Fruit fly (Drosophila melanogaster) whole organism, embryonic: ENCODE data around the gene CG7601.
A peak's percentile ranks its signal among the peaks of the same experiment; 100 is the strongest.

Experiments
- Atf3 ChIP-seq: fragments of 200-800 bp; sonication (Bioruptor generic); optimal IDR thresholded peaks from 3 replicates; lab custom pipeline; 2016; ENCODE audit warnings: missing biosample characterization, missing genetic modification characterization
- B-H1 ChIP-seq: fragments of 200-800 bp; sonication (Bioruptor generic); IDR thresholded peaks from 3 replicates; pipeline ENCODE4 v1.3.6; 2022; ENCODE audit warnings: missing biosample characterization, missing genetic modification characterization
- Bgb ChIP-seq: fragments of 200-800 bp; sonication (Bioruptor generic); IDR thresholded peaks from 2 replicates; pipeline ENCODE4 v1.3.6; 2022; ENCODE audit warnings: missing biosample characterization, missing genetic modification characterization; ENCODE audit not compliant: partially characterized antibody
- BtbVII ChIP-seq: fragments of 200-800 bp; sonication (Bioruptor generic); optimal IDR thresholded peaks from 3 replicates; lab custom pipeline; 2017; ENCODE audit warnings: missing biosample characterization, mild to moderate bottlenecking, missing genetic modification characterization
- C15 ChIP-seq: fragments of 200-800 bp; sonication (Bioruptor generic); IDR thresholded peaks from 3 replicates; pipeline ENCODE4 v1.3.6; 2022; ENCODE audit warnings: missing biosample characterization, missing genetic modification characterization
- CG1024 ChIP-seq: fragments of 200-800 bp; sonication (Bioruptor generic); IDR thresholded peaks from 2 replicates; pipeline ENCODE4 v1.3.6; 2022; ENCODE audit warnings: missing biosample characterization, missing genetic modification characterization
- CG10267 ChIP-seq: fragments of 200-800 bp; sonication (Bioruptor generic); optimal IDR thresholded peaks from 2 replicates; lab custom pipeline; 2018; ENCODE audit warnings: missing biosample characterization, mild to moderate bottlenecking, missing genetic modification characterization, moderate library complexity
- CG10366 ChIP-seq: fragments of 200-800 bp; sonication (Bioruptor generic); IDR thresholded peaks from 2 replicates; pipeline ENCODE4 v1.3.6; 2022; ENCODE audit warnings: missing biosample characterization, missing genetic modification characterization
- CG11093 ChIP-seq: fragments of 200-800 bp; sonication (Bioruptor generic); IDR thresholded peaks from 3 replicates; pipeline ENCODE4 v1.3.6; 2022; ENCODE audit warnings: missing biosample characterization, missing genetic modification characterization
- CG11696 ChIP-seq: fragments of 200-800 bp; sonication (Bioruptor generic); IDR thresholded peaks from 2 replicates; pipeline ENCODE4 v1.3.6; 2022; ENCODE audit warnings: missing biosample characterization, missing genetic modification characterization
- CG12219 ChIP-seq: fragments of 200-800 bp; sonication (Bioruptor generic); optimal IDR thresholded peaks from 3 replicates; lab custom pipeline; 2018; ENCODE audit warnings: missing biosample characterization, mild to moderate bottlenecking, missing genetic modification characterization
- CG16863 ChIP-seq: fragments of 200-800 bp; sonication (Bioruptor generic); optimal IDR thresholded peaks from 3 replicates; lab custom pipeline; 2016; ENCODE audit warnings: missing biosample characterization, missing genetic modification characterization
- CG17802 ChIP-seq: fragments of 200-800 bp; sonication (Bioruptor generic); optimal IDR thresholded peaks from 2 replicates; lab custom pipeline; 2018; ENCODE audit warnings: missing biosample characterization, mild to moderate bottlenecking, missing genetic modification characterization, moderate library complexity
- CG18476 ChIP-seq: fragments of 200-800 bp; sonication (Bioruptor generic); optimal IDR thresholded peaks from 2 replicates; lab custom pipeline; 2016; ENCODE audit warnings: missing biosample characterization, mild to moderate bottlenecking, missing genetic modification characterization
- CG3163 ChIP-seq: fragments of 200-800 bp; sonication (Bioruptor generic); optimal IDR thresholded peaks from 3 replicates; lab custom pipeline; 2016; ENCODE audit warnings: missing biosample characterization, missing genetic modification characterization
- CG6683 ChIP-seq: fragments of 200-800 bp; sonication (Bioruptor generic); optimal IDR thresholded peaks from 2 replicates; lab custom pipeline; 2017; ENCODE audit warnings: missing biosample characterization, mild to moderate bottlenecking, missing genetic modification characterization, missing genetic modification reagents
- CG7357 ChIP-seq: fragments of 200-800 bp; sonication (Bioruptor generic); IDR thresholded peaks from 3 replicates; pipeline ENCODE4 v1.3.6; 2022; ENCODE audit warnings: missing biosample characterization, missing genetic modification characterization
- CG8089 ChIP-seq: fragments of 200-800 bp; sonication (Bioruptor generic); optimal IDR thresholded peaks from 3 replicates; lab custom pipeline; 2016; ENCODE audit warnings: missing biosample characterization, missing genetic modification characterization
- CG8281 ChIP-seq: fragments of 200-800 bp; sonication (Bioruptor generic); optimal IDR thresholded peaks from 2 replicates; lab custom pipeline; 2018; ENCODE audit warnings: missing biosample characterization, mild to moderate bottlenecking, missing genetic modification characterization, moderate library complexity
- CG9609 ChIP-seq: fragments of 200-800 bp; sonication (Bioruptor generic); optimal IDR thresholded peaks from 3 replicates; lab custom pipeline; 2016; ENCODE audit warnings: missing biosample characterization, missing genetic modification characterization
- CG9727 ChIP-seq: fragments of 200-800 bp; sonication (Bioruptor generic); optimal IDR thresholded peaks from 3 replicates; lab custom pipeline; 2017; ENCODE audit warnings: missing biosample characterization, mild to moderate bottlenecking, missing genetic modification characterization
- CG9932 ChIP-seq: fragments of 200-800 bp; sonication (Bioruptor generic); IDR thresholded peaks from 2 replicates; pipeline ENCODE4 v1.3.6; 2022; ENCODE audit warnings: missing biosample characterization, missing genetic modification characterization
- CTCF ChIP-seq: fragments of 200-800 bp; sonication (Bioruptor generic); optimal IDR thresholded peaks from 2 replicates; lab custom pipeline; 2017; ENCODE audit warnings: missing biosample characterization, mild to moderate bottlenecking, missing genetic modification characterization, moderate library complexity
- Dip2 ChIP-seq: fragments of 200-800 bp; sonication (Bioruptor generic); IDR thresholded peaks from 2 replicates; pipeline ENCODE4 v1.3.6; 2022; ENCODE audit warnings: missing biosample characterization, missing genetic modification characterization
- Meics ChIP-seq: fragments of 200-800 bp; sonication (Bioruptor generic); optimal IDR thresholded peaks from 2 replicates; lab custom pipeline; 2017; ENCODE audit warnings: missing biosample characterization, mild to moderate bottlenecking, missing genetic modification characterization
- NK7.1 ChIP-seq: fragments of 200-800 bp; sonication (Bioruptor generic); optimal IDR thresholded peaks from 3 replicates; lab custom pipeline; 2016; ENCODE audit warnings: missing biosample characterization, missing genetic modification characterization
- Nf-YA ChIP-seq: fragments of 200-800 bp; sonication (Bioruptor generic); IDR thresholded peaks from 2 replicates; pipeline ENCODE4 v1.3.6; 2022; ENCODE audit warnings: missing biosample characterization, missing genetic modification characterization
- Opbp ChIP-seq: fragments of 200-800 bp; sonication (Bioruptor generic); IDR thresholded peaks from 3 replicates; pipeline ENCODE4 v1.3.6; 2022; ENCODE audit warnings: missing biosample characterization, missing genetic modification characterization; ENCODE audit not compliant: partially characterized antibody
- Sox102F ChIP-seq: fragments of 200-800 bp; sonication (Bioruptor generic); optimal IDR thresholded peaks from 2 replicates; lab custom pipeline; 2018; ENCODE audit warnings: missing biosample characterization, mild to moderate bottlenecking, missing genetic modification characterization, moderate library complexity
- Stat92E ChIP-seq, 3 experiments: fragments of >200 bp in 2 of 3; fragments of 200-800 bp in 1 of 3; sonication (Bioruptor generic) in 1 of 3; optimal IDR thresholded peaks; 2 replicates each; lab custom pipeline; 2017 to 2019; ENCODE audit warnings: missing biosample characterization in 3 of 3, missing genetic modification characterization in 3 of 3, mild to moderate bottlenecking in 1 of 3, moderate library complexity in 1 of 3
- TFAM ChIP-seq: fragments of 200-800 bp; sonication (Bioruptor generic); optimal IDR thresholded peaks from 2 replicates; lab custom pipeline; 2017; ENCODE audit warnings: missing biosample characterization, missing genetic modification characterization, inconsistent platforms
- abd-A ChIP-seq: fragments of 200-800 bp; sonication (Bioruptor generic); optimal IDR thresholded peaks from 3 replicates; lab custom pipeline; 2019; ENCODE audit warnings: missing biosample characterization, mild to moderate bottlenecking, missing genetic modification characterization, moderate library complexity
- amos ChIP-seq: fragments of 200-800 bp; sonication (Bioruptor generic); IDR thresholded peaks from 2 replicates; pipeline ENCODE4 v1.3.6; 2022; ENCODE audit warnings: missing biosample characterization, missing genetic modification characterization; ENCODE audit not compliant: partially characterized antibody
- aop ChIP-seq: fragments of 200-800 bp; sonication (Bioruptor generic); IDR thresholded peaks from 2 replicates; pipeline ENCODE4 v1.3.6; 2022; ENCODE audit warnings: missing biosample characterization, missing genetic modification characterization
- bcd ChIP-seq: fragments of 200-800 bp; sonication (Bioruptor generic); optimal IDR thresholded peaks from 2 replicates; lab custom pipeline; 2017; ENCODE audit warnings: missing biosample characterization, mild to moderate bottlenecking, missing genetic modification characterization
- croc ChIP-seq: fragments of 200-800 bp; sonication (Bioruptor generic); conservative IDR thresholded peaks from 3 replicates; pipeline ENCODE4 v1.3.6; 2022; ENCODE audit warnings: missing biosample characterization, missing genetic modification characterization
- crol ChIP-seq: fragments of 200-800 bp; sonication (Bioruptor generic); IDR thresholded peaks from 2 replicates; pipeline ENCODE4 v1.3.6; 2022; ENCODE audit warnings: missing biosample characterization, missing genetic modification characterization
- dati ChIP-seq: fragments of 200-800 bp; sonication (Bioruptor generic); IDR thresholded peaks from 2 replicates; pipeline ENCODE4 v1.3.6; 2022; ENCODE audit warnings: missing biosample characterization, missing genetic modification characterization
- dimm ChIP-seq: fragments of 200-800 bp; sonication (Bioruptor generic); IDR thresholded peaks from 2 replicates; pipeline ENCODE4 v1.3.6; 2022; ENCODE audit warnings: missing biosample characterization, missing genetic modification characterization
- eve ChIP-seq, 2 experiments: fragments of >200 bp; optimal IDR thresholded peaks; 2 replicates each; lab custom pipeline; 2017; ENCODE audit warnings: missing biosample characterization in 2 of 2, missing genetic modification characterization in 2 of 2
- fd3F ChIP-seq: fragments of 200-800 bp; sonication (Bioruptor generic); optimal IDR thresholded peaks from 2 replicates; lab custom pipeline; 2018; ENCODE audit warnings: missing biosample characterization, mild to moderate bottlenecking, missing genetic modification characterization, moderate library complexity
- hb ChIP-seq: fragments of 200-800 bp; sonication (Bioruptor generic); IDR thresholded peaks from 3 replicates; pipeline ENCODE4 v1.3.6; 2022; ENCODE audit warnings: missing biosample characterization, missing genetic modification characterization; ENCODE audit not compliant: partially characterized antibody
- lab ChIP-seq: fragments of 200-800 bp; sonication (Bioruptor generic); optimal IDR thresholded peaks from 3 replicates; lab custom pipeline; 2017; ENCODE audit warnings: missing biosample characterization, missing genetic modification characterization, mild to moderate bottlenecking, moderate library complexity, missing genetic modification reagents
- lov ChIP-seq, 2 experiments: fragments of 200-800 bp in 1 of 2; fragments of >200 bp in 1 of 2; sonication (Bioruptor generic) in 1 of 2; IDR thresholded peaks in 1 of 2; optimal IDR thresholded peaks in 1 of 2; 2 replicates in 1 of 2; 3 replicates in 1 of 2; pipeline versions ENCODE4 v1.3.6 to Lab custom; 2017 to 2022; ENCODE audit warnings: missing biosample characterization in 1 of 2, missing genetic modification characterization in 1 of 2
- nerfin-1 ChIP-seq: fragments of 200-800 bp; sonication (Bioruptor generic); optimal IDR thresholded peaks from 3 replicates; lab custom pipeline; 2019; ENCODE audit warnings: missing biosample characterization, mild to moderate bottlenecking, missing genetic modification characterization, moderate library complexity
- psq ChIP-seq: fragments of 200-800 bp; sonication (Bioruptor generic); optimal IDR thresholded peaks from 2 replicates; lab custom pipeline; 2017; ENCODE audit warnings: missing biosample characterization, missing genetic modification characterization
- rib ChIP-seq: fragments of 200-800 bp; sonication (Bioruptor generic); IDR thresholded peaks from 2 replicates; pipeline ENCODE4 v1.3.6; 2022; ENCODE audit warnings: missing biosample characterization, missing genetic modification characterization
- sisA ChIP-seq: fragments of 200-800 bp; sonication (Bioruptor generic); IDR thresholded peaks from 2 replicates; pipeline ENCODE4 v1.3.6; 2022; ENCODE audit warnings: missing biosample characterization, missing genetic modification characterization
- sna ChIP-seq: fragments of 200-800 bp; sonication (Bioruptor generic); IDR thresholded peaks from 2 replicates; pipeline ENCODE4 v1.3.6; 2022; ENCODE audit warnings: missing biosample characterization, missing genetic modification characterization; ENCODE audit not compliant: partially characterized antibody
- ttk ChIP-seq: fragments of 200-800 bp; sonication (Bioruptor generic); IDR thresholded peaks from 2 replicates; pipeline ENCODE4 v2.1.2; 2022; ENCODE audit warnings: missing biosample characterization, missing genetic modification characterization
- zen ChIP-seq: fragments of 200-800 bp; sonication (Bioruptor generic); optimal IDR thresholded peaks from 3 replicates; lab custom pipeline; 2018; ENCODE audit warnings: missing biosample characterization, mild to moderate bottlenecking, missing genetic modification characterization, moderate library complexity

CG7601 gene

dm6 chr3R:29771645-29772089 lies 35.1 kb upstream of the CG7601 start (continued):
- TF ChIP-seq bcd (GFP tag; lab: Kevin White, UChicago) (no peak), CG9932 (GFP tag; lab: Robert Waterston, UW) (no peak), zen (no peak), CG3163 (GFP tag; lab: Kevin White, UChicago) (peak; percentile 45), NK7.1 (GFP tag; lab: Kevin White, UChicago) (no peak), Dip2 (no peak), psq (GFP tag; lab: Kevin White, UChicago) (no peak), crol (peak; percentile 96), dati (GFP tag; lab: Robert Waterston, UW) (no peak), abd-A (tag; lab: Kevin White, UChicago) (peak; percentile 92), amos (GFP tag; lab: Robert Waterston, UW) (peak; percentile 69; the same call in 1 of the 2 replicates), hb (GFP tag; lab: Robert Waterston, UW) (no peak), Meics (GFP tag; lab: Kevin White, UChicago) (no peak), BtbVII (GFP tag; lab: Kevin White, UChicago) (peak; percentile 6), CG12219 (GFP tag; lab: Kevin White, UChicago) (no peak), sisA (GFP tag; lab: Robert Waterston, UW) (no peak), C15 (GFP tag; lab: Robert Waterston, UW) (no peak), CG16863 (GFP tag; lab: Kevin White, UChicago) (no peak), CG18476 (no peak), sna (peak; percentile 69; the same call in 1 of the 2 replicates), CG10366 (GFP tag; lab: Robert Waterston, UW) (no peak), Nf-YA (no peak), dimm (GFP tag; lab: Robert Waterston, UW) (no peak), croc (GFP tag; lab: Robert Waterston, UW) (no peak), CG7357 (GFP tag; lab: Robert Waterston, UW) (no peak), CG1024 (GFP tag; lab: Robert Waterston, UW) (no peak), CTCF (no peak), fd3F (no peak), Opbp (GFP tag; lab: Robert Waterston, UW) (0 out of 3 replicates have a peak, but pooled peaks have one; percentile 13), CG6683 (GFP tag; lab: Kevin White, UChicago) (no peak), CG8089 (GFP tag; lab: Kevin White, UChicago) (no peak), nerfin-1 (tag; lab: Kevin White, UChicago) (peak; percentile 74), CG9609 (no peak), aop (no peak), lab (peak; percentile 17), Sox102F (no peak), CG8281 (no peak), CG9727 (no peak), Stat92E (GFP tag; optimal IDR thresholded peaks at IDR 0.05; lab: Kevin White, UChicago) (peak in 1 of 3 experiments; percentile 85), CG10267 (tag; lab: Kevin White, UChicago) (no peak), Bgb (peak; percentile 82; the same call in 1 of the 2 replicates), CG17802 (tag; lab: Kevin White, UChicago) (no peak), ttk (GFP tag; lab: Robert Waterston, UW) (no peak), lov (optimal IDR thresholded peaks at IDR 0.05; lab: Kevin White, UChicago) (no peak), lov (GFP tag; IDR thresholded peaks at IDR 0.05; lab: Robert Waterston, UW) (no peak; the same call in 2 of the 3 replicates), B-H1 (GFP tag; lab: Robert Waterston, UW) (no peak; the same call in 2 of the 3 replicates), TFAM (GFP tag; lab: Kevin White, UChicago) (no peak), CG11696 (no peak), eve (GFP tag; optimal IDR thresholded peaks at IDR 0.05; lab: Kevin White, UChicago) (no peak), Atf3 (GFP tag; lab: Kevin White, UChicago) (peak; percentile 11), rib (GFP tag; lab: Robert Waterston, UW) (0 out of 2 replicates have a peak, but pooled peaks have one; percentile 33), CG11093 (GFP tag; lab: Robert Waterston, UW) (no peak)
